Fruit fly (Drosophila melanogaster): ENCODE data around the gene Dora.

The Dora gene

DNA sequence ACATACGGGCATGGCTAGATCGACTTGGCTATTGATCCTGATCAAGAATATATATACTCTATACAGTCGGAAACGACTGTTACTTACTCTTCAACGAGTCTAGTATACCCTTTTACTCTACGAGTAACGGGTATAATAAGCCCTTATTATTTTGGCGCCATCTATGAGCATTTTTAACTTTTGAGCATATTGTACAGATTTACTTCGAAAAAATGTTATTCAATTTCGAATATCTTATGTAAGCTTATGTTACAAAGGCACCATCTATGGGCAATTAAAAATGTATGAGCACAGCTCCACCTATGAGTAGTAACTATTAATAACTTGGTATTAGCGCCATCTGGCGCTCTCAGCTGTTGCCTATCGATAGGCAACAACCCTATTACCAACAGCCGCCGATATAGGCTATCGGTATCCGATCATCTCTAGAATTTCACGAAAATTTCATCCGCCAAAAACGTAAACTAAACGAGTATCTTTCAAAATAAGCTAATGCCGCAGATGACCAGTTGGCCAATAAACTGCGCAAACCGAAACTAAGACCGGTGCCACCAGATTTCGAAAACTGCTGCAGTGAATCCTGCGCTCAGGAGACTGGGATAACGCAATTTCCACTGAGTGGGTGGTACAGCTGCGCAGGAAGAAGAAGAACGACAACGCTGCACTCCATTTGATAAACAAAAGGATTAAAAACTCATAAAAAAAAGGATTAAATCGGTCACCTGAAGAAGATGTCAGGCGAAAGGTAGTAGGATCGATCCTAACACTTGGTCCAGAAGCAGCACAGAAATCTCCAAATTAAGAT lies 20.3 kb upstream of the Dora start, which contains the start of gene htk:
Gene htk (plus strand): TSS at position 435 of the 805 bp plus-strand sequence.
- TF ChIP-seq EcR (GFP tag; optimal IDR thresholded peaks at IDR 0.05) (no peak), CG15710 (tag; optimal IDR thresholded peaks at IDR 0.05) (peak; percentile 18), D1 (tag; optimal IDR thresholded peaks at IDR 0.05) (no peak), CG13204 (GFP tag; optimal IDR thresholded peaks at IDR 0.05) (no peak), gl (tag; optimal IDR thresholded peaks at IDR 0.05) (no peak), CG9948 (tag; optimal IDR thresholded peaks at IDR 0.05) (no peak), Snoo (tag; optimal IDR thresholded peaks at IDR 0.05) (peak; percentile 30), Ets98B (GFP tag; IDR thresholded peaks at IDR 0.05) (peak; percentile 17; the same call in 1 of the 2 replicates), CG8159 (tag; optimal IDR thresholded peaks at IDR 0.05) (no peak), CG14655 (GFP tag; optimal IDR thresholded peaks at IDR 0.05) (no peak), rn (GFP tag; IDR thresholded peaks at IDR 0.05) (no peak), fd96Ca (GFP tag; IDR thresholded peaks at IDR 0.05) (peak; percentile 38; the same call in 1 of the 3 replicates), CG32121 (GFP tag; IDR thresholded peaks at IDR 0.05) (no peak), CG4496 (GFP tag; IDR thresholded peaks at IDR 0.05) (peak; percentile 62; the same call in 1 of the 3 replicates), CG17806 (tag; optimal IDR thresholded peaks at IDR 0.05) (no peak), Pif1A (GFP tag; optimal IDR thresholded peaks at IDR 0.05) (peak; percentile 50), CG8301 (tag; optimal IDR thresholded peaks at IDR 0.05) (no peak), Pif1B (GFP tag; optimal IDR thresholded peaks at IDR 0.05) (no peak), CG10348 (GFP tag; IDR thresholded peaks at IDR 0.05) (no peak), CG12605 (GFP tag; IDR thresholded peaks at IDR 0.05) (no peak), CG34367 (tag; optimal IDR thresholded peaks at IDR 0.05) (no peak)

DNA sequence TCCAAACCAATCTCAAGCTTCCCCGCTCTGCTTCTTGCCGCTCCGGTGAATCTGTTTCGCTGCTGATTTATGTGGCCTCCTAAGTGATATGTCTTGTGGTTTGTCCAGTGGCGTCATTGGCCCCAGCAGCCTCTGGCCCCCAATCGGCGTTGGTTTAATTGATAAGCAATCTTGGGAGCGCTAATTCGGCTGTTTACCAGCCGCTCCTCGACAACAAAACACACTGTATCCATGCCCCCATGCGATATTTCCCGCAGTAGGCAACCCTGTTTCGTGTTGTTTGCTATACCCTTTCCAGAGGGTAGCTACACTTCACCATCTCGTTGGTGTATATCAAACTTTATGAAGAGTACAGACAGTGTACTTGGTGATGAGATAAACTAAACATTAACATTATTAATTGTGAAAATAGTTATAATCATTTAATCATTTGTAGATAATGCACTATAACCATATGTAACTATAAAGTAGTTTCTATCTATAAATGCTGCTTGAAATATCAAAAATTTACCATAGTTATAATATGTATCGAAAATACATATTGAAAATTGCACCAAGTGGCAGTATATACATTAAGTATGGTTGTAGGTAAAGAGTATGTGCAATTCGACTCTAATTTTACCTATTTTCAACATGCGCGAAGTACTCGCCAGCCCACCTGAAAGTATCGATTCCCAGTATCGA lies 15.3 kb upstream of the Dora start, which contains the start of gene shop:
Gene shop (minus strand): TSS at position 229 of the 684 bp plus-strand sequence.
- TF ChIP-seq CG10348 (GFP tag; IDR thresholded peaks at IDR 0.05) (peak; percentile 38; the same call in 1 of the 2 replicates), rn (GFP tag; IDR thresholded peaks at IDR 0.05) (no peak), Ets98B (GFP tag; IDR thresholded peaks at IDR 0.05) (peak; percentile 57), gl (tag; optimal IDR thresholded peaks at IDR 0.05) (peak; percentile 41), CG8159 (tag; optimal IDR thresholded peaks at IDR 0.05) (peak; percentile 89), CG13204 (GFP tag; optimal IDR thresholded peaks at IDR 0.05) (peak; percentile 67), Snoo (tag; optimal IDR thresholded peaks at IDR 0.05) (peak; percentile 83), CG4496 (GFP tag; IDR thresholded peaks at IDR 0.05) (peak; percentile 70), EcR (GFP tag; optimal IDR thresholded peaks at IDR 0.05) (no peak), CG9948 (tag; optimal IDR thresholded peaks at IDR 0.05) (peak; percentile 83), CG34367 (tag; optimal IDR thresholded peaks at IDR 0.05) (peak; percentile 86), CG12605 (GFP tag; IDR thresholded peaks at IDR 0.05) (no peak), Pif1B (GFP tag; optimal IDR thresholded peaks at IDR 0.05) (peak; percentile 75), CG17806 (tag; optimal IDR thresholded peaks at IDR 0.05) (peak; percentile 76), fd96Ca (GFP tag; IDR thresholded peaks at IDR 0.05) (peak; percentile 25; the same call in 1 of the 3 replicates), CG32121 (GFP tag; IDR thresholded peaks at IDR 0.05) (0 out of 2 replicates have a peak, but pooled peaks have one; percentile 27), Pif1A (GFP tag; optimal IDR thresholded peaks at IDR 0.05) (peak; percentile 76), CG14655 (GFP tag; optimal IDR thresholded peaks at IDR 0.05) (no peak), CG8301 (tag; optimal IDR thresholded peaks at IDR 0.05) (peak; percentile 86), CG15710 (tag; optimal IDR thresholded peaks at IDR 0.05) (peak; percentile 87), D1 (tag; optimal IDR thresholded peaks at IDR 0.05) (no peak)

DNA sequence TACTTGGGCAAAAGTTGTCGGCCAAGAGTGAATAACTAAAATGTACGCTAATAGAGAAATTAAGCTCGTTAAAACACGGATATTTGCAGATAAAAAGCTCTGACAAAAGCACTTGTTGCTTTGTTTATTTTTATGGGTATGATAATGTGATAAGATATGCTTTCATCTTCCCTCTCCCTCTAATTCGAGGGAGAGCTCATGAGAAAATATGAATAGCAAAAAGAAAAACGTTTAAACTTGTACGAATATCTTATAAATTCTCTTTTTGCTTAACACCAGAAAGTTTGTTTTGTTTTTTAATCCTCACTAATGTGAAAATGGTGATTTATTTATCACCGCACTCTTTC lies 14.8 kb upstream of the Dora start:
- TF ChIP-seq CG14655 (GFP tag; optimal IDR thresholded peaks at IDR 0.05) (no peak), CG12605 (GFP tag; IDR thresholded peaks at IDR 0.05) (peak; percentile 19; the same call in 1 of the 2 replicates)

DNA sequence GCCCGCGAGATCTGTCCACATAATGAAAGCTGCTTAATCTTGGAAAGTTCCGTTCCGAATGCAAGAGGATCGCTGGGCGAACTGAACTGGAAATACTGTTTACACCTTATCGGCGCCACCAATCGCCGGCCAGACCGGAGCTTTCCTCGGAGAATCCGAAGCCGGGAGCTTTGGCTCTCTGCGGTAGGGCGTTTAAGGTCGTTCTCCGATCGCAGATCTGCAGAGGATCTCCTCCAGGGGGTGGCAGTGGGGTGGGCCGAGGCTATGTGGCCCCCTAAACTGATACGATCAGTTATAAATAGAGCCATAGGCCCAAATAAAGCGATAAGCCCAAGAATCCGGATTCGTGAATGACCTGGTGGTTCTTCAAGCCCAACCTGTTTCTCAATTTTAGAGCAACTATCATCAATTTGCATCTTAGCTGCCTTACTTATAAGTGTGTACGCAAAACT lies 6.4 kb upstream of the Dora start, which contains the start of gene CG7322:
Gene CG7322 (minus strand): TSS at position 402 of the 452 bp plus-strand sequence.
- TF ChIP-seq EcR (GFP tag; optimal IDR thresholded peaks at IDR 0.05) = peak; percentile 81
- TF ChIP-seq Snoo (tag; optimal IDR thresholded peaks at IDR 0.05) = no peak

DNA sequence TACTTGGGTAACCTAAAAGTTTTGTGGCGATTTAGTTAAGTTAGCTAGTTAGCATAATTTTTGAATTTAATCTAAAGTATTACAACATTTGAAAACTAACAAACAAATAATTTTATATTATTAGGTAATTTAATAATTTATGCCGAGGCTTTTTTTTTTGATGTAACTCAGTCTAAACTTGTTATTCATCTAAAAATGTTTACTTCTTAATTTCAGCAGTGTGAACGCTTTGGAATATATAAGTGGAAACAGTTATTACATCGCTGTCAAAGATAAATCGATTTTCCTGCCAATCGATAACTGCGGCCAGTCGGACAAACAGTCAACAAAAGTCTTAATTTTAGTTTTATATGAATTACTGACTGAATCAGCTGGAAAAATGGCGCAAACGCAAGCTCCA lies 5.8 kb upstream of the Dora start, which contains the start of gene Usp39:
Gene Usp39 (plus strand): TSS at position 288 of the 400 bp plus-strand sequence.
- TF ChIP-seq CG15710 (tag; optimal IDR thresholded peaks at IDR 0.05) (no peak), CG9948 (tag; optimal IDR thresholded peaks at IDR 0.05) (peak; percentile 4)

DNA sequence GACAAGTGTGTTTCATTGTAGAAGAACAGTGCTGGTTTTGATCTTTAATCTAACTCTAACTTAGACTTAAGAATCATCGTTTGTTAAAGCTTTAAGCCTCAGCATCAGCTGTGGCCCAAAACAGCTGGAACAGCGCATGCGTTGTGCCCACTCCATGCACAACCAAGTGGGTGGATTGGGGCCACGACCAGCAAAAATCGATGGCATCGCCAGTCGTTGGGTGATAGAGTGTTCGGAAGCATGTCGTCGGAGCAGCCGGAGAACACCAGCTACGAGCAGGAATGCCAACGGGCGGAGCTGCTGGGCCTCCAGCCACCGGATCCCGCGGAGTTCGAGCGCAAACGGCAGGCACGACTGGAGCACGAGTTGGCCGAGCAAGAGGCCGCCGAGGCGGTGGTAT lies 3.7 kb upstream of the Dora start, which contains the start of gene CG32544:
Gene CG32544 (plus strand): TSS at position 211 of the 400 bp plus-strand sequence.
- TF ChIP-seq EcR (GFP tag; optimal IDR thresholded peaks at IDR 0.05) (no peak), Pif1B (GFP tag; optimal IDR thresholded peaks at IDR 0.05) (no peak)

Data from whole organism, pupa.